Fruit fly (Drosophila melanogaster) whole organism, embryonic: Measurements from ENCODE around the gene tai.
A peak's percentile ranks its signal among the peaks of the same experiment; 100 is the strongest.

Experiments
- Atf3 ChIP-seq: fragments of 200-800 bp; sonication (Bioruptor generic); optimal IDR thresholded peaks from 3 replicates; lab custom pipeline; 2016; ENCODE audit warnings: missing biosample characterization, missing genetic modification characterization
- Awh ChIP-seq: fragments of 200-800 bp; sonication (Bioruptor generic); IDR thresholded peaks from 2 replicates; pipeline ENCODE4, ENCODE4 v1.3.6; 2022; ENCODE audit warnings: missing biosample characterization, missing genetic modification characterization
- B-H2 ChIP-seq: fragments of 200-800 bp; sonication (Bioruptor generic); optimal IDR thresholded peaks from 2 replicates; lab custom pipeline; 2018; ENCODE audit warnings: missing biosample characterization, mild to moderate bottlenecking, missing genetic modification characterization
- CG10543 ChIP-seq: fragments of 200-800 bp; sonication (Bioruptor generic); optimal IDR thresholded peaks from 3 replicates; lab custom pipeline; 2017; ENCODE audit warnings: missing biosample characterization, mild to moderate bottlenecking, missing genetic modification characterization, moderate library complexity
- CG11398 ChIP-seq: fragments of 200-800 bp; sonication (Bioruptor generic); optimal IDR thresholded peaks from 2 replicates; lab custom pipeline; 2016; ENCODE audit warnings: missing biosample characterization, missing genetic modification characterization
- CG11695 ChIP-seq: fragments of 200-800 bp; sonication (Bioruptor generic); IDR thresholded peaks from 3 replicates; pipeline ENCODE4 v1.3.6; 2022; ENCODE audit warnings: missing biosample characterization, missing genetic modification characterization
- CG12155 ChIP-seq: fragments of 200-800 bp; sonication (Bioruptor generic); optimal IDR thresholded peaks from 3 replicates; lab custom pipeline; 2016; ENCODE audit warnings: missing biosample characterization, missing genetic modification characterization
- CG14014 ChIP-seq: fragments of 200-800 bp; sonication (Bioruptor generic); IDR thresholded peaks from 2 replicates; pipeline ENCODE4 v1.3.6; 2022; ENCODE audit warnings: missing biosample characterization, missing genetic modification characterization
- CG15601 ChIP-seq: fragments of 200-800 bp; sonication (Bioruptor generic); optimal IDR thresholded peaks from 3 replicates; lab custom pipeline; 2019; ENCODE audit warnings: missing biosample characterization, mild to moderate bottlenecking, missing genetic modification characterization, moderate library complexity
- CG17385 ChIP-seq: fragments of 200-800 bp; sonication (Bioruptor generic); optimal IDR thresholded peaks from 3 replicates; lab custom pipeline; 2018; ENCODE audit warnings: missing biosample characterization, mild to moderate bottlenecking, missing genetic modification characterization
- CG17568 ChIP-seq: fragments of 200-800 bp; sonication (Bioruptor generic); optimal IDR thresholded peaks from 2 replicates; lab custom pipeline; 2018; ENCODE audit warnings: missing biosample characterization, mild to moderate bottlenecking, missing genetic modification characterization, moderate library complexity
- CG2116 ChIP-seq: fragments of 200-800 bp; sonication (Bioruptor generic); optimal IDR thresholded peaks from 3 replicates; lab custom pipeline; 2018; ENCODE audit warnings: missing biosample characterization, mild to moderate bottlenecking, missing genetic modification characterization
- CG32767 ChIP-seq: fragments of 200-800 bp; sonication (Bioruptor generic); IDR thresholded peaks from 2 replicates; pipeline ENCODE4 v1.3.6; 2022; ENCODE audit warnings: missing biosample characterization, missing genetic modification characterization
- CG34422 ChIP-seq: fragments of 200-800 bp; sonication (Bioruptor generic); IDR thresholded peaks from 3 replicates; pipeline ENCODE4 v1.3.6; 2022; ENCODE audit warnings: missing biosample characterization, missing genetic modification characterization
- CG6272 ChIP-seq: fragments of 200-800 bp; sonication (Bioruptor generic); IDR thresholded peaks from 2 replicates; pipeline ENCODE4 v1.3.6; 2022; ENCODE audit warnings: missing biosample characterization, missing genetic modification characterization
- CG7271 ChIP-seq: fragments of 200-800 bp; sonication (Bioruptor generic); optimal IDR thresholded peaks from 2 replicates; lab custom pipeline; 2018; ENCODE audit warnings: missing biosample characterization, mild to moderate bottlenecking, missing genetic modification characterization, moderate library complexity
- CG8765 ChIP-seq: fragments of 200-800 bp; sonication (Bioruptor generic); IDR thresholded peaks from 2 replicates; pipeline ENCODE4 v1.3.6; 2022; ENCODE audit warnings: missing biosample characterization, missing genetic modification characterization
- Camta ChIP-seq: fragments of 200-800 bp; sonication (Bioruptor generic); optimal IDR thresholded peaks from 2 replicates; lab custom pipeline; 2016; ENCODE audit warnings: missing biosample characterization, missing genetic modification characterization
- Dbx ChIP-seq: fragments of 200-800 bp; sonication (Bioruptor generic); IDR thresholded peaks from 3 replicates; pipeline ENCODE4 v1.3.6; 2022; ENCODE audit warnings: missing biosample characterization, missing genetic modification characterization
- E2f2 ChIP-seq: fragments of 200-800 bp; sonication (Bioruptor generic); IDR thresholded peaks from 2 replicates; pipeline ENCODE4 v1.3.6; 2022; ENCODE audit warnings: missing biosample characterization, missing genetic modification characterization
- Hmr ChIP-seq: fragments of 200-800 bp; sonication (Bioruptor generic); optimal IDR thresholded peaks from 3 replicates; lab custom pipeline; 2017; ENCODE audit warnings: mild to moderate bottlenecking, missing biosample characterization, missing genetic modification reagents, missing genetic modification characterization
- Lhr ChIP-seq: fragments of 200-800 bp; sonication (Bioruptor generic); optimal IDR thresholded peaks from 3 replicates; lab custom pipeline; 2017; ENCODE audit warnings: mild to moderate bottlenecking, missing biosample characterization, missing genetic modification reagents, missing genetic modification characterization
- Mrtf ChIP-seq: fragments of 200-800 bp; sonication (Bioruptor generic); IDR thresholded peaks from 3 replicates; pipeline ENCODE4 v1.3.6; 2022; ENCODE audit warnings: missing biosample characterization, missing genetic modification characterization
- Neu2 ChIP-seq: fragments of 200-800 bp; sonication (Bioruptor generic); optimal IDR thresholded peaks from 3 replicates; lab custom pipeline; 2016; ENCODE audit warnings: missing biosample characterization, missing genetic modification characterization, borderline replicate concordance
- PHDP ChIP-seq: fragments of 200-800 bp; sonication (Bioruptor generic); optimal IDR thresholded peaks from 3 replicates; lab custom pipeline; 2018; ENCODE audit warnings: missing biosample characterization, mild to moderate bottlenecking, missing genetic modification characterization, moderate library complexity
- Pdp1 ChIP-seq, 2 experiments: fragments of 200-800 bp; sonication (Bioruptor generic); optimal IDR thresholded peaks; 3 replicates each; lab custom pipeline; 2016; ENCODE audit warnings: missing biosample characterization in 2 of 2, missing genetic modification characterization in 2 of 2, mild to moderate bottlenecking in 1 of 2, moderate library complexity in 1 of 2
- Six4 ChIP-seq: fragments of 200-800 bp; sonication (Bioruptor generic); optimal IDR thresholded peaks from 2 replicates; lab custom pipeline; 2016; ENCODE audit warnings: missing biosample characterization, missing genetic modification characterization
- Ssrp ChIP-seq: fragments of 200-800 bp; sonication (Bioruptor generic); optimal IDR thresholded peaks from 2 replicates; lab custom pipeline; 2018; ENCODE audit warnings: missing biosample characterization, mild to moderate bottlenecking, missing genetic modification characterization, moderate library complexity
- Stat92E ChIP-seq, 3 experiments: fragments of >200 bp in 2 of 3; fragments of 200-800 bp in 1 of 3; sonication (Bioruptor generic) in 1 of 3; optimal IDR thresholded peaks; 2 replicates each; lab custom pipeline; 2017 to 2019; ENCODE audit warnings: missing biosample characterization in 3 of 3, missing genetic modification characterization in 3 of 3, mild to moderate bottlenecking in 1 of 3, moderate library complexity in 1 of 3
- bowl ChIP-seq: fragments of 200-800 bp; sonication (Bioruptor generic); IDR thresholded peaks from 2 replicates; pipeline ENCODE4 v1.3.6; 2022; ENCODE audit warnings: missing biosample characterization, missing genetic modification characterization
- chinmo ChIP-seq: fragments of 200-800 bp; sonication (Bioruptor generic); IDR thresholded peaks from 4 replicates; pipeline ENCODE4 v1.3.6; 2022; ENCODE audit warnings: missing biosample characterization, missing genetic modification characterization; ENCODE audit not compliant: partially characterized antibody
- hkb ChIP-seq, 2 experiments: fragments of 200-800 bp in 1 of 2; fragments of >200 bp in 1 of 2; sonication (Bioruptor generic) in 1 of 2; IDR thresholded peaks in 1 of 2; optimal IDR thresholded peaks in 1 of 2; 2 replicates each; pipeline versions ENCODE4 v1.3.6 to Lab custom; 2017 to 2022; ENCODE audit warnings: missing biosample characterization in 1 of 2, missing genetic modification characterization in 1 of 2
- hth ChIP-seq: fragments of >200 bp; optimal IDR thresholded peaks from 2 replicates; lab custom pipeline; 2017; ENCODE audit warnings: inconsistent platforms
- kah ChIP-seq: fragments of 200-800 bp; sonication (Bioruptor generic); optimal IDR thresholded peaks from 2 replicates; lab custom pipeline; 2018; ENCODE audit warnings: missing biosample characterization, mild to moderate bottlenecking, missing genetic modification characterization
- lbe ChIP-seq: fragments of 200-800 bp; sonication (Bioruptor generic); optimal IDR thresholded peaks from 2 replicates; lab custom pipeline; 2016; ENCODE audit warnings: missing biosample characterization, mild to moderate bottlenecking, missing genetic modification characterization
- pfk ChIP-seq: fragments of 200-800 bp; sonication (Bioruptor generic); optimal IDR thresholded peaks from 2 replicates; lab custom pipeline; 2018; ENCODE audit warnings: missing biosample characterization, mild to moderate bottlenecking, missing genetic modification characterization, moderate library complexity
- rib ChIP-seq: fragments of 200-800 bp; sonication (Bioruptor generic); IDR thresholded peaks from 2 replicates; pipeline ENCODE4 v1.3.6; 2022; ENCODE audit warnings: missing biosample characterization, missing genetic modification characterization
- seq ChIP-seq: fragments of 200-800 bp; sonication (Bioruptor generic); IDR thresholded peaks from 2 replicates; pipeline ENCODE4 v1.3.6; 2022; ENCODE audit warnings: missing biosample characterization, missing genetic modification characterization
- tx ChIP-seq: fragments of 200-800 bp; sonication (Bioruptor generic); optimal IDR thresholded peaks from 2 replicates; lab custom pipeline; 2016; ENCODE audit warnings: missing biosample characterization, missing genetic modification characterization
- vvl ChIP-seq: fragments of 200-800 bp; sonication (Bioruptor generic); IDR thresholded peaks from 2 replicates; pipeline ENCODE4 v1.3.6; 2022; ENCODE audit warnings: missing biosample characterization, missing genetic modification characterization
- yki ChIP-seq: fragments of >200 bp; optimal IDR thresholded peaks from 3 replicates; lab custom pipeline; 2018
- zf30C ChIP-seq: fragments of 200-800 bp; sonication (Bioruptor generic); optimal IDR thresholded peaks from 3 replicates; lab custom pipeline; 2018; ENCODE audit warnings: missing biosample characterization, mild to moderate bottlenecking, missing genetic modification characterization

tai gene

DNA sequence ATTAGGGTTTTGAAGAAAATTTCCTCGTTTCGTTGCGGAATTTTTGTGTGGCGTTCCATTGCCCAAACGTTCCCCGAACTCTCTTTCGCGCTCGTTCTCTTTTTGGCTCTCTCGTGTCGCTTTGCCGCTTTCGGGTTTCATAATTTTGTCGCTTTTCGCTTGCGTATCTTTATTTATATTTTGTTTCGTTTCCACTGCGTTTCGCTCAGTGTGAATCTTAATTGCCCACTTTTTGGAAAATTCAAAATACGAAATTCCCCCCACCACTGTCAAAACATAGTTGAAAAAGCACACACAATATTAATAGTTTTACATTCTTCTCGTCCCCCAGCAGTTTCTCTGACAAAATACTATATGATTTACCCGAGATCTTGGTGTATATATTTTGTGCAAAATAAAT, 10.2 kb downstream of the tai start (continued):
- TF ChIP-seq pfk = peak; percentile 94
- TF ChIP-seq rib = peak; percentile 12; the same call in 1 of the 2 replicates
- peak; percentile 7; the same call in 1 of the 3 replicates for TF ChIP-seq CG34422
- no peak for TF ChIP-seq CG15601 (tag; lab: Kevin White, UChicago)
- peak in 1 of 2 experiments; percentile 69 for TF ChIP-seq Pdp1 (GFP tag; optimal IDR thresholded peaks at IDR 0.05; lab: Kevin White, UChicago)
- TF ChIP-seq seq (GFP tag; lab: Robert Waterston, UW) = 0 out of 2 replicates have a peak, but pooled peaks have one; percentile 17
- TF ChIP-seq bowl = peak; percentile 62; the same call in 1 of the 2 replicates
- TF ChIP-seq CG8765 (GFP tag; lab: Robert Waterston, UW) = peak; percentile 74; the same call in 1 of the 2 replicates
- TF ChIP-seq PHDP = peak; percentile 19
- TF ChIP-seq CG17568 (GFP tag; lab: Kevin White, UChicago) = peak; percentile 28
- TF ChIP-seq Atf3 (GFP tag; lab: Kevin White, UChicago) = no peak
- TF ChIP-seq CG10543 (GFP tag; lab: Kevin White, UChicago) = no peak
- no peak for TF ChIP-seq Six4 (GFP tag; lab: Kevin White, UChicago)
- TF ChIP-seq vvl (GFP tag; lab: Robert Waterston, UW) = peak; percentile 71; the same call in 1 of the 2 replicates
- TF ChIP-seq tx (GFP tag; lab: Kevin White, UChicago) = no peak
- peak in 1 of 3 experiments; percentile 16 for TF ChIP-seq Stat92E (GFP tag; optimal IDR thresholded peaks at IDR 0.05; lab: Kevin White, UChicago)
- no peak for TF ChIP-seq CG12155
- TF ChIP-seq Awh (GFP tag; lab: Robert Waterston, UW) = 0 out of 2 replicates have a peak, but pooled peaks have one; percentile 6
- TF ChIP-seq chinmo = peak; percentile 31; the same call in 1 of the 4 replicates
- TF ChIP-seq B-H2 (GFP tag; lab: Kevin White, UChicago) = peak; percentile 60
- TF ChIP-seq CG11695 = peak; percentile 18; the same call in 1 of the 3 replicates
- no peak for TF ChIP-seq Mrtf (GFP tag; lab: Robert Waterston, UW)
- TF ChIP-seq CG14014 (GFP tag; lab: Robert Waterston, UW) = peak; percentile 58; the same call in 1 of the 2 replicates
- no peak for TF ChIP-seq hth
- no peak for TF ChIP-seq CG7271 (tag; lab: Kevin White, UChicago)
- TF ChIP-seq Hmr = no peak
- peak; percentile 66 for TF ChIP-seq kah (GFP tag; lab: Kevin White, UChicago)
- no peak for TF ChIP-seq CG32767 (GFP tag; lab: Robert Waterston, UW)
- no peak for TF ChIP-seq Neu2 (GFP tag; lab: Kevin White, UChicago)
- peak; percentile 59; the same call in 2 of the 3 replicates for TF ChIP-seq Dbx
- TF ChIP-seq CG2116 (GFP tag; lab: Kevin White, UChicago) = no peak
- TF ChIP-seq Lhr (GFP tag; lab: Kevin White, UChicago) = no peak
- TF ChIP-seq lbe (GFP tag; lab: Kevin White, UChicago) = peak; percentile 18
- TF ChIP-seq CG17385 = peak; percentile 18
- no peak for TF ChIP-seq Camta (GFP tag; lab: Kevin White, UChicago)
- no peak for TF ChIP-seq Ssrp (tag; lab: Kevin White, UChicago)
- peak; percentile 85 for TF ChIP-seq zf30C (GFP tag; lab: Kevin White, UChicago)
- TF ChIP-seq CG11398 (GFP tag; lab: Kevin White, UChicago) = no peak
- no peak for TF ChIP-seq CG6272 (GFP tag; lab: Robert Waterston, UW)
- 0 out of 2 replicates have a peak, but pooled peaks have one; percentile 12 for TF ChIP-seq E2f2 (GFP tag; lab: Robert Waterston, UW)
- no peak for TF ChIP-seq hkb (optimal IDR thresholded peaks at IDR 0.05; lab: Kevin White, UChicago)
- TF ChIP-seq hkb (GFP tag; IDR thresholded peaks at IDR 0.05; lab: Robert Waterston, UW) = no peak; the same call in 1 of the 2 replicates
- peak; percentile 6 for TF ChIP-seq yki (lab: Kevin White, UChicago)
